Worm (Caenorhabditis elegans): ENCODE measurements around the gene F54D5.2.

DNA sequence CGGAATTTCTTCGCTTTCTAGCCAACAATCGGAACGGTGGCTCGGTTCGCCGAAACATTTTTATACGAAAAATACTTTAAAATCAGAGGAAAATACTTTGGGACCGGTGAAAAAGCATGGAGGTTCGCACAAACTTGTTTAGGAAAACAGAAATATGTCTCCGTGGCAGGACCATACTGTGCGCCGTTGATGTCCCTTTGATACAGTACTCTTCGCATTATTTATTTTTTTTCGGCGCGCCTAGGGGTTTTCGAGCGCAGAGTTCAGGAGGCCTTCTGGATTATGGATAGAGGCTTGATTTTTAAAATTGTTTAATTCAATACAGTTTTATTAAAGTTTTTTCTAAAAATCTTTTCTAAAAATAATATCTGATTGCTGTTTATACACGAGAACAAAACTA lies 28.3 kb upstream of the F54D5.2 start, which contains the start of gene F54D5.9:
- TF ChIP-seq ama-1 (optimal IDR thresholded peaks at IDR 0.05) (no peak), ets-7 (tag; optimal IDR thresholded peaks at IDR 0.05) (no peak), hmbx-1 (tag; optimal IDR thresholded peaks at IDR 0.05) (no peak), aly-1 (tag; optimal IDR thresholded peaks at IDR 0.05) (no peak), B0310.2 (tag; optimal IDR thresholded peaks at IDR 0.05) (no peak)

Measured in whole organism, early embryonic.